Fruit fly (Drosophila melanogaster): ENCODE results near the gene CG32365.

CG32365 gene

dm6 chr3L:7848617-7849016 lies 20.2 kb upstream of the CG32365 start (continued):
- peak; percentile 4 for TF ChIP-seq CG13624 (GFP tag; optimal IDR thresholded peaks at IDR 0.05)
- no peak for TF ChIP-seq H2.0 (GFP tag; IDR thresholded peaks at IDR 0.05)
- 0 out of 2 replicates have a peak, but pooled peaks have one; percentile 22 for TF ChIP-seq CG4360 (GFP tag; IDR thresholded peaks at IDR 0.05)
- no peak for TF ChIP-seq crol (GFP tag; IDR thresholded peaks at IDR 0.05)
- no peak for TF ChIP-seq corto (GFP tag; optimal IDR thresholded peaks at IDR 0.05)
- no peak for TF ChIP-seq CG9215 (GFP tag; IDR thresholded peaks at IDR 0.05)
- TF ChIP-seq Hr78 (GFP tag; optimal IDR thresholded peaks at IDR 0.05) = no peak
- TF ChIP-seq CG18764 (GFP tag; optimal IDR thresholded peaks at IDR 0.05) = no peak
- TF ChIP-seq NfI (GFP tag; optimal IDR thresholded peaks at IDR 0.05) = no peak
- TF ChIP-seq PHDP (tag; optimal IDR thresholded peaks at IDR 0.05) = peak; percentile 14
- TF ChIP-seq CG11093 (GFP tag; IDR thresholded peaks at IDR 0.05) = no peak
- no peak for TF ChIP-seq Eip74EF (GFP tag; optimal IDR thresholded peaks at IDR 0.05)
- TF ChIP-seq gce (GFP tag; IDR thresholded peaks at IDR 0.05) = no peak
- no peak for TF ChIP-seq CG8290 (GFP tag; optimal IDR thresholded peaks at IDR 0.05)
- TF ChIP-seq CG8290 (tag; optimal IDR thresholded peaks at IDR 0.05) = no peak
- no peak for TF ChIP-seq CG30020 (tag; optimal IDR thresholded peaks at IDR 0.05)
- TF ChIP-seq Poxn (GFP tag; IDR thresholded peaks at IDR 0.05) = no peak
- no peak for TF ChIP-seq croc (GFP tag; conservative IDR thresholded peaks at IDR 0.05)
- no peak for TF ChIP-seq Doc3 (GFP tag; IDR thresholded peaks at IDR 0.05; ENCODE audit: partially characterized antibody)
- no peak for TF ChIP-seq CG31388 (GFP tag; optimal IDR thresholded peaks at IDR 0.05)
- TF ChIP-seq Vsx1 (GFP tag; optimal IDR thresholded peaks at IDR 0.05) = no peak
- no peak for TF ChIP-seq sug (tag; optimal IDR thresholded peaks at IDR 0.05)
- no peak for TF ChIP-seq HmgD (GFP tag; optimal IDR thresholded peaks at IDR 0.05)
- no peak for TF ChIP-seq Aef1 (GFP tag; IDR thresholded peaks at IDR 0.05)
- TF ChIP-seq Ets65A (GFP tag) = peak; percentile 44
- no peak for TF ChIP-seq pros (GFP tag; optimal IDR thresholded peaks at IDR 0.05)
- no peak for TF ChIP-seq dm (GFP tag; optimal IDR thresholded peaks at IDR 0.05)
- no peak for TF ChIP-seq Doc2 (GFP tag; IDR thresholded peaks at IDR 0.05)
- peak; percentile 20 for TF ChIP-seq Sox102F (GFP tag; optimal IDR thresholded peaks at IDR 0.05)
- TF ChIP-seq CG7963 (GFP tag; IDR thresholded peaks at IDR 0.05; ENCODE audit: partially characterized antibody) = no peak
- no peak for TF ChIP-seq CG6175 (GFP tag; IDR thresholded peaks at IDR 0.05)
- TF ChIP-seq CG12744 (GFP tag; optimal IDR thresholded peaks at IDR 0.05) = no peak
- no peak for TF ChIP-seq Sin3A (optimal IDR thresholded peaks at IDR 0.05)
- no peak for TF ChIP-seq Scr (GFP tag; IDR thresholded peaks at IDR 0.05; ENCODE audit: partially characterized antibody)
- no peak for TF ChIP-seq Awh (GFP tag; IDR thresholded peaks at IDR 0.05)
- peak; percentile 4 for TF ChIP-seq CG30403 (GFP tag; optimal IDR thresholded peaks at IDR 0.05)
- TF ChIP-seq row (GFP tag; IDR thresholded peaks at IDR 0.05) = peak; percentile 34; the same call in 1 of the 3 replicates
- peak; percentile 20 for TF ChIP-seq CG7556 (GFP tag; optimal IDR thresholded peaks at IDR 0.05)
- no peak for TF ChIP-seq CG8281 (tag; optimal IDR thresholded peaks at IDR 0.05)
- TF ChIP-seq en (GFP tag; optimal IDR thresholded peaks at IDR 0.05) = no peak
- no peak for TF ChIP-seq Dek (tag; optimal IDR thresholded peaks at IDR 0.05)
- no peak for TF ChIP-seq mam (GFP tag; optimal IDR thresholded peaks at IDR 0.05)
- peak; percentile 13 for TF ChIP-seq CG7839 (tag; optimal IDR thresholded peaks at IDR 0.05)
- no peak for TF ChIP-seq Chrac-16 (GFP tag; optimal IDR thresholded peaks at IDR 0.05)
- no peak for TF ChIP-seq CG2116 (GFP tag; optimal IDR thresholded peaks at IDR 0.05)
- TF ChIP-seq Xrp1 (GFP tag; IDR thresholded peaks at IDR 0.05) = no peak
- no peak for TF ChIP-seq D (optimal IDR thresholded peaks at IDR 0.05)
- no peak for TF ChIP-seq D (GFP tag; optimal IDR thresholded peaks at IDR 0.05)
- no peak for TF ChIP-seq CG12219 (GFP tag; optimal IDR thresholded peaks at IDR 0.05)
- TF ChIP-seq gcm2 (GFP tag; optimal IDR thresholded peaks at IDR 0.05) = no peak
- peak; percentile 37; the same call in 1 of the 2 replicates for TF ChIP-seq Atf6 (GFP tag; IDR thresholded peaks at IDR 0.05)
- no peak for TF ChIP-seq sob (GFP tag; IDR thresholded peaks at IDR 0.05)
- no peak for TF ChIP-seq hth (optimal IDR thresholded peaks at IDR 0.05)

Measured in whole organism, embryonic.